Fruit fly (Drosophila melanogaster) whole organism, embryonic: Measurements from ENCODE around the gene tra.
A peak's percentile ranks its signal among the peaks of the same experiment; 100 is the strongest.

Source experiments
- Abd-B ChIP-seq: fragments of 200-800 bp; sonication (Bioruptor generic); optimal IDR thresholded peaks from 2 replicates; lab custom pipeline; 2018; ENCODE audit warnings: missing biosample characterization, mild to moderate bottlenecking, missing genetic modification characterization, moderate library complexity
- Atf-2 ChIP-seq: fragments of 200-800 bp; sonication (Bioruptor generic); optimal IDR thresholded peaks from 2 replicates; lab custom pipeline; 2016; ENCODE audit warnings: missing biosample characterization, missing genetic modification characterization
- Blimp-1 ChIP-seq: fragments of 200-800 bp; sonication (Bioruptor generic); optimal IDR thresholded peaks from 3 replicates; lab custom pipeline; 2018; ENCODE audit warnings: missing biosample characterization, missing genetic modification characterization, mild to moderate bottlenecking, moderate library complexity, missing genetic modification reagents
- CG10462 ChIP-seq: fragments of 200-800 bp; sonication (Bioruptor generic); optimal IDR thresholded peaks from 2 replicates; lab custom pipeline; 2016; ENCODE audit warnings: missing biosample characterization, missing genetic modification characterization
- CG10654 ChIP-seq: fragments of 200-800 bp; sonication (Bioruptor generic); optimal IDR thresholded peaks from 2 replicates; lab custom pipeline; 2016; ENCODE audit warnings: missing biosample characterization, missing genetic modification characterization
- CG11398 ChIP-seq: fragments of 200-800 bp; sonication (Bioruptor generic); optimal IDR thresholded peaks from 2 replicates; lab custom pipeline; 2016; ENCODE audit warnings: missing biosample characterization, missing genetic modification characterization
- CG12071 ChIP-seq: fragments of 200-800 bp; sonication (Bioruptor generic); optimal IDR thresholded peaks from 3 replicates; lab custom pipeline; 2018; ENCODE audit warnings: missing biosample characterization, mild to moderate bottlenecking, missing genetic modification characterization
- CG12299 ChIP-seq: fragments of 200-800 bp; sonication (Bioruptor generic); optimal IDR thresholded peaks from 2 replicates; lab custom pipeline; 2018; ENCODE audit warnings: missing biosample characterization, mild to moderate bottlenecking, missing genetic modification characterization
- CG14965 ChIP-seq: fragments of 200-800 bp; sonication (Bioruptor generic); optimal IDR thresholded peaks from 2 replicates; lab custom pipeline; 2016; ENCODE audit warnings: missing biosample characterization, missing genetic modification characterization, borderline replicate concordance
- CG16815 ChIP-seq: fragments of 200-800 bp; sonication (Bioruptor generic); optimal IDR thresholded peaks from 3 replicates; lab custom pipeline; 2017; ENCODE audit warnings: missing biosample characterization, mild to moderate bottlenecking, missing genetic modification characterization
- CG16863 ChIP-seq: fragments of 200-800 bp; sonication (Bioruptor generic); optimal IDR thresholded peaks from 3 replicates; lab custom pipeline; 2016; ENCODE audit warnings: missing biosample characterization, missing genetic modification characterization
- CG17328 ChIP-seq: fragments of 200-800 bp; sonication (Bioruptor generic); IDR thresholded peaks from 2 replicates; pipeline ENCODE4 v1.3.6; 2022; ENCODE audit warnings: missing biosample characterization, missing genetic modification characterization
- CG17361 ChIP-seq: fragments of 200-800 bp; sonication (Bioruptor generic); IDR thresholded peaks from 3 replicates; pipeline ENCODE4 v1.3.6; 2022; ENCODE audit warnings: missing biosample characterization, missing genetic modification characterization
- CG17802 ChIP-seq: fragments of 200-800 bp; sonication (Bioruptor generic); optimal IDR thresholded peaks from 2 replicates; lab custom pipeline; 2018; ENCODE audit warnings: missing biosample characterization, mild to moderate bottlenecking, missing genetic modification characterization, moderate library complexity
- CG17829 ChIP-seq: fragments of 200-800 bp; optimal IDR thresholded peaks from 2 replicates; lab custom pipeline; 2019; ENCODE audit warnings: missing biosample characterization, mild to moderate bottlenecking, missing genetic modification characterization, moderate library complexity
- CG1792 ChIP-seq: fragments of 200-800 bp; sonication (Bioruptor generic); optimal IDR thresholded peaks from 2 replicates; lab custom pipeline; 2016; ENCODE audit warnings: missing biosample characterization, missing genetic modification characterization
- CG2116 ChIP-seq: fragments of 200-800 bp; sonication (Bioruptor generic); optimal IDR thresholded peaks from 3 replicates; lab custom pipeline; 2018; ENCODE audit warnings: missing biosample characterization, mild to moderate bottlenecking, missing genetic modification characterization
- CG32767 ChIP-seq: fragments of 200-800 bp; sonication (Bioruptor generic); IDR thresholded peaks from 2 replicates; pipeline ENCODE4 v1.3.6; 2022; ENCODE audit warnings: missing biosample characterization, missing genetic modification characterization
- CG33213 ChIP-seq: fragments of 200-800 bp; sonication (Bioruptor generic); optimal IDR thresholded peaks from 3 replicates; lab custom pipeline; 2016; ENCODE audit warnings: missing biosample characterization, missing genetic modification characterization
- CG6765 ChIP-seq: fragments of 200-800 bp; sonication (Bioruptor generic); optimal IDR thresholded peaks from 3 replicates; lab custom pipeline; 2017; ENCODE audit warnings: missing biosample characterization, mild to moderate bottlenecking, missing genetic modification characterization
- CG6854 ChIP-seq: fragments of 200-800 bp; sonication (Bioruptor generic); optimal IDR thresholded peaks from 3 replicates; lab custom pipeline; 2017; ENCODE audit warnings: missing biosample characterization, mild to moderate bottlenecking, missing genetic modification characterization
- CTCF ChIP-seq: fragments of 200-800 bp; sonication (Bioruptor generic); optimal IDR thresholded peaks from 2 replicates; lab custom pipeline; 2017; ENCODE audit warnings: missing biosample characterization, mild to moderate bottlenecking, missing genetic modification characterization, moderate library complexity
- HmgZ ChIP-seq: fragments of 200-800 bp; sonication (Bioruptor generic); optimal IDR thresholded peaks from 2 replicates; lab custom pipeline; 2018; ENCODE audit warnings: missing biosample characterization, mild to moderate bottlenecking, missing genetic modification characterization
- Hmx ChIP-seq: fragments of 200-800 bp; sonication (Bioruptor generic); optimal IDR thresholded peaks from 2 replicates; lab custom pipeline; 2016; ENCODE audit warnings: missing biosample characterization, missing genetic modification characterization
- Lim3 ChIP-seq: fragments of 200-800 bp; sonication (Bioruptor generic); IDR thresholded peaks from 2 replicates; pipeline ENCODE4 v1.3.6; 2022; ENCODE audit warnings: missing biosample characterization, missing genetic modification characterization
- Mes4 ChIP-seq: fragments of 200-800 bp; sonication (Bioruptor generic); optimal IDR thresholded peaks from 2 replicates; lab custom pipeline; 2016; ENCODE audit warnings: missing biosample characterization, missing genetic modification characterization
- Myb ChIP-seq: fragments of 200-800 bp; sonication (Bioruptor generic); optimal IDR thresholded peaks from 2 replicates; lab custom pipeline; 2016; ENCODE audit warnings: missing biosample characterization, missing genetic modification characterization
- Ssrp ChIP-seq: fragments of 200-800 bp; sonication (Bioruptor generic); optimal IDR thresholded peaks from 2 replicates; lab custom pipeline; 2018; ENCODE audit warnings: missing biosample characterization, mild to moderate bottlenecking, missing genetic modification characterization, moderate library complexity
- TFAM ChIP-seq: fragments of 200-800 bp; sonication (Bioruptor generic); optimal IDR thresholded peaks from 2 replicates; lab custom pipeline; 2017; ENCODE audit warnings: missing biosample characterization, missing genetic modification characterization, inconsistent platforms
- Xrp1 ChIP-seq: fragments of 200-800 bp; sonication (Bioruptor generic); IDR thresholded peaks from 2 replicates; pipeline ENCODE4 v1.3.6; 2022; ENCODE audit warnings: missing biosample characterization, missing genetic modification characterization
- abd-A ChIP-seq: fragments of 200-800 bp; sonication (Bioruptor generic); optimal IDR thresholded peaks from 3 replicates; lab custom pipeline; 2019; ENCODE audit warnings: missing biosample characterization, mild to moderate bottlenecking, missing genetic modification characterization, moderate library complexity
- ac ChIP-seq: fragments of 200-800 bp; sonication (Bioruptor generic); optimal IDR thresholded peaks from 3 replicates; lab custom pipeline; 2017; ENCODE audit warnings: missing biosample characterization, mild to moderate bottlenecking, missing genetic modification characterization
- az2 ChIP-seq: fragments of 200-800 bp; sonication (Bioruptor generic); optimal IDR thresholded peaks from 3 replicates; lab custom pipeline; 2016; ENCODE audit warnings: missing biosample characterization, missing genetic modification characterization
- bbx ChIP-seq: fragments of 200-800 bp; sonication (Bioruptor generic); IDR thresholded peaks from 2 replicates; pipeline ENCODE4 v1.3.6; 2022; ENCODE audit warnings: missing biosample characterization, missing genetic modification characterization; ENCODE audit not compliant: partially characterized antibody
- da ChIP-seq: fragments of 200-800 bp; sonication (Bioruptor generic); optimal IDR thresholded peaks from 2 replicates; lab custom pipeline; 2016; ENCODE audit warnings: missing biosample characterization, missing genetic modification characterization
- dati ChIP-seq: fragments of 200-800 bp; sonication (Bioruptor generic); IDR thresholded peaks from 2 replicates; pipeline ENCODE4 v1.3.6; 2022; ENCODE audit warnings: missing biosample characterization, missing genetic modification characterization
- dm ChIP-seq: fragments of 200-800 bp; sonication (Bioruptor generic); optimal IDR thresholded peaks from 3 replicates; lab custom pipeline; 2016; ENCODE audit warnings: missing biosample characterization, missing genetic modification characterization
- exex ChIP-seq: fragments of 200-800 bp; sonication (Bioruptor generic); optimal IDR thresholded peaks from 4 replicates; lab custom pipeline; 2018; ENCODE audit warnings: missing biosample characterization, mild to moderate bottlenecking, missing genetic modification characterization, moderate library complexity
- gcm ChIP-seq: fragments of 200-800 bp; sonication (Bioruptor generic); optimal IDR thresholded peaks from 2 replicates; lab custom pipeline; 2019; ENCODE audit warnings: missing biosample characterization, mild to moderate bottlenecking, missing genetic modification characterization, moderate library complexity
- gem ChIP-seq: fragments of 200-800 bp; sonication (Bioruptor generic); optimal IDR thresholded peaks from 2 replicates; lab custom pipeline; 2019; ENCODE audit warnings: missing biosample characterization, mild to moderate bottlenecking, missing genetic modification characterization, moderate library complexity
- grn ChIP-seq: fragments of 200-800 bp; sonication (Bioruptor generic); optimal IDR thresholded peaks from 3 replicates; lab custom pipeline; 2017; ENCODE audit warnings: missing biosample characterization, missing genetic modification characterization
- maf-S ChIP-seq: fragments of 200-800 bp; sonication (Bioruptor generic); optimal IDR thresholded peaks from 2 replicates; lab custom pipeline; 2016; ENCODE audit warnings: missing biosample characterization, missing genetic modification characterization
- p53 ChIP-seq: fragments of 200-800 bp; sonication (Bioruptor generic); optimal IDR thresholded peaks from 2 replicates; lab custom pipeline; 2016; ENCODE audit warnings: missing biosample characterization, missing genetic modification characterization
- repo ChIP-seq: fragments of 200-800 bp; sonication (Bioruptor generic); optimal IDR thresholded peaks from 2 replicates; lab custom pipeline; 2016; ENCODE audit warnings: missing biosample characterization, missing genetic modification characterization
- row ChIP-seq: fragments of 200-800 bp; sonication (Bioruptor generic); IDR thresholded peaks from 3 replicates; pipeline ENCODE4 v1.3.6; 2022; ENCODE audit warnings: missing biosample characterization, missing genetic modification characterization
- schlank ChIP-seq: fragments of 200-800 bp; sonication (Bioruptor generic); optimal IDR thresholded peaks from 2 replicates; lab custom pipeline; 2018; ENCODE audit warnings: missing biosample characterization, mild to moderate bottlenecking, missing genetic modification characterization
- sima ChIP-seq: fragments of 200-800 bp; sonication (Bioruptor generic); optimal IDR thresholded peaks from 2 replicates; lab custom pipeline; 2016; ENCODE audit warnings: missing biosample characterization, missing genetic modification characterization
- stwl ChIP-seq: fragments of 200-800 bp; sonication (Bioruptor generic); optimal IDR thresholded peaks from 3 replicates; lab custom pipeline; 2018; ENCODE audit warnings: missing biosample characterization, mild to moderate bottlenecking, missing genetic modification characterization, moderate library complexity
- tap ChIP-seq: fragments of 200-800 bp; optimal IDR thresholded peaks from 3 replicates; lab custom pipeline; 2019; ENCODE audit warnings: missing biosample characterization, mild to moderate bottlenecking, missing genetic modification characterization, moderate library complexity
- tio ChIP-seq: fragments of 200-800 bp; sonication (Bioruptor generic); optimal IDR thresholded peaks from 2 replicates; lab custom pipeline; 2017; ENCODE audit warnings: missing biosample characterization, missing genetic modification characterization, inconsistent platforms
- unpg ChIP-seq: fragments of 200-800 bp; sonication (Bioruptor generic); optimal IDR thresholded peaks from 3 replicates; lab custom pipeline; 2018; ENCODE audit warnings: missing biosample characterization, mild to moderate bottlenecking, missing genetic modification characterization, moderate library complexity

The tra gene

dm6 chr3L:16587994-16588622, 2.7 kb downstream of the tra start (continued):
- TF ChIP-seq CG10462 (GFP tag; lab: Kevin White, UChicago) (no peak), CG32767 (GFP tag; lab: Robert Waterston, UW) (no peak), gem (tag; lab: Kevin White, UChicago) (peak; percentile 72), CG11398 (GFP tag; lab: Kevin White, UChicago) (peak; percentile 54), CG17328 (GFP tag; lab: Robert Waterston, UW) (peak; percentile 62), CG16815 (GFP tag; lab: Kevin White, UChicago) (peak; percentile 30), grn (GFP tag; lab: Kevin White, UChicago) (no peak), Blimp-1 (GFP tag; lab: Kevin White, UChicago) (no peak), repo (GFP tag; lab: Kevin White, UChicago) (peak; percentile 14), HmgZ (tag; lab: Kevin White, UChicago) (peak; percentile 83), CG17361 (GFP tag; lab: Robert Waterston, UW) (peak; percentile 73; the same call in 2 of the 3 replicates), dati (no peak), CG17829 (tag; lab: Kevin White, UChicago) (peak; percentile 61), Hmx (no peak), Atf-2 (GFP tag; lab: Kevin White, UChicago) (no peak), CG10654 (GFP tag; lab: Kevin White, UChicago) (peak; percentile 36), bbx (GFP tag; lab: Robert Waterston, UW) (peak; percentile 83), stwl (tag; lab: Kevin White, UChicago) (peak; percentile 34), CG17802 (tag; lab: Kevin White, UChicago) (peak; percentile 64), CG12299 (tag; lab: Kevin White, UChicago) (peak; percentile 41), CG33213 (GFP tag; lab: Kevin White, UChicago) (peak; percentile 60), Mes4 (GFP tag; lab: Kevin White, UChicago) (peak; percentile 10), exex (tag; lab: Kevin White, UChicago) (no peak), TFAM (no peak), CG12071 (GFP tag; lab: Kevin White, UChicago) (no peak), row (GFP tag; lab: Robert Waterston, UW) (peak; percentile 94), Ssrp (tag; lab: Kevin White, UChicago) (peak; percentile 27), Lim3 (GFP tag; lab: Robert Waterston, UW) (no peak), maf-S (peak; percentile 8), dm (GFP tag; lab: Kevin White, UChicago) (peak; percentile 82), gcm (GFP tag; lab: Kevin White, UChicago) (peak; percentile 1), sima (no peak), p53 (GFP tag; lab: Kevin White, UChicago) (peak; percentile 34), Myb (GFP tag; lab: Kevin White, UChicago) (peak; percentile 66), tap (tag; lab: Kevin White, UChicago) (peak; percentile 38), CG16863 (GFP tag; lab: Kevin White, UChicago) (peak; percentile 60), CG14965 (GFP tag; lab: Kevin White, UChicago) (no peak), ac (GFP tag; lab: Kevin White, UChicago) (no peak), CG2116 (GFP tag; lab: Kevin White, UChicago) (peak; percentile 79), unpg (peak; percentile 64), abd-A (no peak), CG1792 (GFP tag; lab: Kevin White, UChicago) (peak; percentile 50), CTCF (GFP tag; lab: Kevin White, UChicago) (no peak), tio (GFP tag; lab: Kevin White, UChicago) (no peak), CG6854 (no peak), da (GFP tag; lab: Kevin White, UChicago) (peak; percentile 10), Xrp1 (GFP tag; lab: Robert Waterston, UW) (peak; percentile 53; the same call in 1 of the 2 replicates), schlank (tag; lab: Kevin White, UChicago) (no peak), Abd-B (GFP tag; lab: Kevin White, UChicago) (peak; percentile 73), CG6765 (no peak), az2 (peak; percentile 35)
